Worm (Caenorhabditis elegans): ENCODE data around the gene mrpl-22.

- no peak for TF ChIP-seq M03D4.4 (tag; optimal IDR thresholded peaks at IDR 0.05)
- no peak for TF ChIP-seq lin-32 (GFP tag; optimal IDR thresholded peaks at IDR 0.05)
- no peak for TF ChIP-seq sem-2 (GFP tag; optimal IDR thresholded peaks at IDR 0.05)
- TF ChIP-seq nhr-28 (tag; optimal IDR thresholded peaks at IDR 0.05), result no peak
- TF ChIP-seq mep-1 (tag; optimal IDR thresholded peaks at IDR 0.05), result no peak
- no peak for TF ChIP-seq unc-39 (tag; optimal IDR thresholded peaks at IDR 0.05)
- no peak for TF ChIP-seq ceh-43 (GFP tag; optimal IDR thresholded peaks at IDR 0.05)
- no peak for TF ChIP-seq cnd-1 (tag; optimal IDR thresholded peaks at IDR 0.05)
Observed at ce11 chrIII:10632590-10633402, 17.5 kb downstream of the mrpl-22 start, which contains the start of gene Y39A1A.10.
